Worm (Caenorhabditis elegans): ENCODE results near the gene C44H4.6.

DNA sequence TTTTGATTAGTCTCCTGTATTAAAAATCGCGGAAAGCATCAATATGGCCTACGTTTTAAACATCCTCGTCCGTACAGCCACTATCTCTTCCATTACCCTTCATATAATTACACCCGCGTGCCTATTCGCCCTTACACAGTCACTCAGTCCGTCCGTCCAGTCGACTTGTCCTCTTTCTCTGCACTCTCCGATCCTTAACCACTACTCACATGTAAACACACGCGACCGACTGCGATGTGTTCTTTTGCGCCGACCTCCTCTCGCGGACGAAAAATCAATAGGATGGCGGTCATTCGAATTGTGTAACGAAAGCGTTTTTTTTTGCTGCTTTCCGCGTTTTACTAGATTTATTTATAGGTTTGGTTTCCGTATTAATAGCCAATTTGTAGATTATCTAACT, 3.5 kb upstream of the C44H4.6 start, which contains the start of gene eor-2:
- TF ChIP-seq pros-1 (tag; optimal IDR thresholded peaks at IDR 0.05) (peak; percentile 30), T23F11.4 (GFP tag; optimal IDR thresholded peaks at IDR 0.05) (no peak), hlh-6 (tag; optimal IDR thresholded peaks at IDR 0.05) (no peak)
